Worm (Caenorhabditis elegans) whole organism, late embryonic: Measurements from ENCODE around the gene sru-29.

Source experiments
- C08G9.2 ChIP-seq: sonication (generic microtip); optimal IDR thresholded peaks from 2 replicates; lab custom pipeline; 2016; ENCODE audit warnings: mild to moderate bottlenecking, missing genetic modification characterization, moderate library complexity, missing compliant biosample characterization
- C38D4.7 ChIP-seq: fragments of 200-800 bp; sonication (Bioruptor generic); optimal IDR thresholded peaks from 2 replicates; lab custom pipeline; 2018; ENCODE audit warnings: mild to moderate bottlenecking, missing genetic modification characterization, moderate library complexity, missing compliant biosample characterization
- F13H6.1 ChIP-seq: sonication (generic microtip); optimal IDR thresholded peaks from 2 replicates; lab custom pipeline; 2016; ENCODE audit warnings: missing genetic modification characterization, missing compliant biosample characterization
- T23F11.4 ChIP-seq: fragments of 200-800 bp; sonication (Bioruptor generic); optimal IDR thresholded peaks from 2 replicates; lab custom pipeline; 2018; ENCODE audit warnings: mild to moderate bottlenecking, missing genetic modification characterization, missing compliant biosample characterization
- Y22D7AL.16 ChIP-seq: sonication (generic microtip); optimal IDR thresholded peaks from 2 replicates; lab custom pipeline; 2016; ENCODE audit warnings: missing genetic modification characterization, missing compliant biosample characterization
- ahr-1 ChIP-seq: sonication (generic microtip); optimal IDR thresholded peaks from 2 replicates; lab custom pipeline; 2016; ENCODE audit warnings: missing genetic modification characterization, missing compliant biosample characterization
- ceh-14 ChIP-seq: sonication (generic microtip); optimal IDR thresholded peaks from 2 replicates; lab custom pipeline; 2016; ENCODE audit warnings: missing genotype, missing genetic modification characterization, missing compliant biosample characterization
- ceh-18 ChIP-seq: sonication (generic microtip); optimal IDR thresholded peaks from 2 replicates; lab custom pipeline; 2016; ENCODE audit warnings: missing genetic modification characterization, missing compliant biosample characterization
- ceh-19 ChIP-seq: fragments of 200-800 bp; sonication (Bioruptor generic); optimal IDR thresholded peaks from 2 replicates; lab custom pipeline; 2018; ENCODE audit warnings: mild to moderate bottlenecking, missing genetic modification characterization, missing compliant biosample characterization
- ceh-31 ChIP-seq: sonication (generic microtip); optimal IDR thresholded peaks from 2 replicates; lab custom pipeline; 2016; ENCODE audit warnings: missing genetic modification characterization, missing compliant biosample characterization
- ceh-48 ChIP-seq: sonication (generic microtip); optimal IDR thresholded peaks from 2 replicates; lab custom pipeline; 2016; ENCODE audit warnings: missing genetic modification characterization, inconsistent platforms, missing compliant biosample characterization
- elt-4 ChIP-seq: sonication (generic microtip); optimal IDR thresholded peaks from 2 replicates; lab custom pipeline; 2016; ENCODE audit warnings: missing genetic modification characterization, missing compliant biosample characterization
- fkh-10 ChIP-seq: fragments of 150-350 bp; optimal IDR thresholded peaks from 2 replicates; lab custom pipeline; 2014; ENCODE audit warnings: missing biosample characterization, missing genetic modification reagents, missing genetic modification characterization
- fkh-6 ChIP-seq: sonication (generic microtip); optimal IDR thresholded peaks from 2 replicates; lab custom pipeline; 2016; ENCODE audit warnings: missing genetic modification characterization, missing compliant biosample characterization
- gmeb-2 ChIP-seq: sonication (generic microtip); optimal IDR thresholded peaks from 2 replicates; lab custom pipeline; 2016; ENCODE audit warnings: missing genetic modification characterization, inconsistent platforms, missing compliant biosample characterization
- hlh-13 ChIP-seq: fragments of 200-800 bp; sonication (Bioruptor generic); optimal IDR thresholded peaks from 2 replicates; lab custom pipeline; 2018; ENCODE audit warnings: mild to moderate bottlenecking, missing genetic modification characterization, missing compliant biosample characterization
- hlh-15 ChIP-seq: sonication (generic microtip); optimal IDR thresholded peaks from 2 replicates; lab custom pipeline; 2016; ENCODE audit warnings: missing genetic modification characterization, missing compliant biosample characterization
- hlh-30 ChIP-seq: sonication (generic microtip); optimal IDR thresholded peaks from 2 replicates; lab custom pipeline; 2017; ENCODE audit warnings: antibody characterized with exemption, missing genetic modification characterization, missing compliant biosample characterization; ENCODE audit not compliant: insufficient read depth
- hlh-8 ChIP-seq: sonication (generic microtip); optimal IDR thresholded peaks from 2 replicates; lab custom pipeline; 2016; ENCODE audit warnings: missing genotype, missing genetic modification characterization, missing compliant biosample characterization
- lim-6 ChIP-seq: sonication (generic microtip); optimal IDR thresholded peaks from 2 replicates; lab custom pipeline; 2016; ENCODE audit warnings: missing genetic modification characterization, missing compliant biosample characterization
- mec-3 ChIP-seq: sonication (generic microtip); optimal IDR thresholded peaks from 2 replicates; lab custom pipeline; 2016; ENCODE audit warnings: borderline replicate concordance, missing genetic modification characterization, missing compliant biosample characterization
- nfya-1 ChIP-seq: sonication (generic microtip); optimal IDR thresholded peaks from 2 replicates; lab custom pipeline; 2017; ENCODE audit warnings: missing genetic modification characterization, mild to moderate bottlenecking, missing compliant biosample characterization, antibody characterized with exemption, moderate library complexity
- nhr-232 ChIP-seq: sonication (generic microtip); optimal IDR thresholded peaks from 2 replicates; lab custom pipeline; 2016; ENCODE audit warnings: missing genetic modification characterization, missing compliant biosample characterization
- pag-3 ChIP-seq: sonication (generic microtip); optimal IDR thresholded peaks from 2 replicates; lab custom pipeline; 2016; ENCODE audit warnings: missing compliant biosample characterization, missing genetic modification characterization, borderline replicate concordance
- pax-1 ChIP-seq: fragments of 150-350 bp; optimal IDR thresholded peaks from 2 replicates; lab custom pipeline; 2014; ENCODE audit warnings: missing biosample characterization, missing genetic modification characterization
- pha-2 ChIP-seq: sonication (generic microtip); optimal IDR thresholded peaks from 2 replicates; lab custom pipeline; 2017; ENCODE audit warnings: mild to moderate bottlenecking, missing genetic modification characterization, missing compliant biosample characterization
- pha-4 ChIP-seq: fragments of 150-350 bp; optimal IDR thresholded peaks from 2 replicates; lab custom pipeline; 2018; ENCODE audit warnings: missing biosample characterization, missing genetic modification reagents, missing genetic modification characterization
- pros-1 ChIP-seq: fragments of 150-350 bp; optimal IDR thresholded peaks from 2 replicates; lab custom pipeline; 2014; ENCODE audit warnings: missing biosample characterization, missing genetic modification reagents, missing genetic modification characterization
- ref-2 ChIP-seq: sonication (generic microtip); optimal IDR thresholded peaks from 2 replicates; lab custom pipeline; 2016; ENCODE audit warnings: missing genetic modification characterization, missing compliant biosample characterization
- rnt-1 ChIP-seq: sonication (generic microtip); optimal IDR thresholded peaks from 2 replicates; lab custom pipeline; 2016; ENCODE audit warnings: missing genetic modification characterization, missing compliant biosample characterization
- syd-9 ChIP-seq: sonication (generic microtip); optimal IDR thresholded peaks from 2 replicates; lab custom pipeline; 2016; ENCODE audit warnings: mild to moderate bottlenecking, missing genetic modification characterization, moderate library complexity, missing compliant biosample characterization
- ttx-3 ChIP-seq: sonication (generic microtip); optimal IDR thresholded peaks from 2 replicates; lab custom pipeline; 2016; ENCODE audit warnings: missing genetic modification reagents, missing genetic modification characterization, missing compliant biosample characterization
- unc-42 ChIP-seq: sonication (generic microtip); optimal IDR thresholded peaks from 2 replicates; lab custom pipeline; 2016; ENCODE audit warnings: missing genotype, missing genetic modification characterization, missing compliant biosample characterization
- unc-86 ChIP-seq: sonication (generic microtip); optimal IDR thresholded peaks from 2 replicates; lab custom pipeline; 2016; ENCODE audit warnings: missing genetic modification characterization, missing compliant biosample characterization
- ztf-16 ChIP-seq: sonication (generic microtip); optimal IDR thresholded peaks from 2 replicates; lab custom pipeline; 2017; ENCODE audit warnings: missing genetic modification characterization, missing compliant biosample characterization

sru-29 gene

DNA sequence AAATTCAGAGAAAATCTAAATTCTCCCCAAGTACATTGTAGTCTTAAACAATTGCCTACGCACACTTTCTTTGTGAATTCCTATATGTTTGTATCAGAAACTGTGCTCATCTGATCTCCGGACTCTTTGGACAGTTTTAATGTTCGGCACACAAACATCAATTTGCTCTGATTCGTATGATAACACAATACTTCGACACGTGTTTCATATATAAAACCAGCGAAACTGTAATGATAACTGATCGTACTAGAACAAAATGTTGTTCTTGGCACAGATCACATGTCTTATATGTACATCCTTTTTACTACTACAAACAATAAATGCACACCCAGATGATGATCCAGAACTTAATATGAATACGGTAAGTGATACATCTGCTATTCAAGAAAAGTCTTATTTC lies 19.9 kb upstream of the sru-29 start, which contains the start of gene lipl-2:
Gene lipl-2 (plus strand): TSS at position 236 of the 400 bp plus-strand sequence.
- TF ChIP-seq pros-1 (tag; lab: Kevin White, UChicago) (no peak), syd-9 (tag; lab: Kevin White, UChicago) (no peak), ref-2 (tag; lab: Kevin White, UChicago) (no peak), fkh-10 (GFP tag; lab: Kevin White, UChicago) (no peak), rnt-1 (tag; lab: Kevin White, UChicago) (no peak), unc-42 (tag; lab: Kevin White, UChicago) (no peak), ttx-3 (tag; lab: Kevin White, UChicago) (no peak), nfya-1 (tag; lab: Kevin White, UChicago) (no peak), pax-1 (tag; lab: Kevin White, UChicago) (no peak), hlh-8 (tag; lab: Kevin White, UChicago) (no peak), nhr-232 (no peak), ceh-31 (tag; lab: Kevin White, UChicago) (no peak)
- TF ChIP-seq, all 69 proteins: peak for 0

DNA sequence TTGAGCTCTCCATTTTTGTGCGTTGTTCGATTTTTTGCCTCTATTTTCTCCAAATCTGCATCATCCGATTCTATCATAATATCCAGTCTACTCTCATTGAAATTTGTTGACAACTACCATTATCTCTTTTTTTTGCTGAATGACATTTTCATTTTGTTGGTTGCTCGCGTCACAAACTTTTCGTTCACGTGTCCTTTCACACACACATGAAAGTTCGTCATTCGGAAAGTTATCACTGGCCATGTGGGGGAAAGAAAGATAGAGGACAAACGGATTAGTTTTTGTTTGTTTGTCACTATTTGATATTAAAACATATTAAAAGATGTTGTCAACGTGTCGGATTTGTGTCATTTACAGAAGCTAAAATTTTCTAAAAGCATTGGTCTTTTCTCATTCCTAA lies 16.3 kb upstream of the sru-29 start:
- TF ChIP-seq ceh-19 (GFP tag; lab: Kevin White, UChicago) (no peak), elt-4 (tag; lab: Kevin White, UChicago) (no peak), pha-2 (tag; lab: Kevin White, UChicago) (no peak), pha-4 (tag; lab: Kevin White, UChicago) (no peak), hlh-15 (tag; lab: Kevin White, UChicago) (no peak), ztf-16 (no peak), hlh-13 (GFP tag; lab: Kevin White, UChicago) (no peak), gmeb-2 (no peak), hlh-30 (no peak)

DNA sequence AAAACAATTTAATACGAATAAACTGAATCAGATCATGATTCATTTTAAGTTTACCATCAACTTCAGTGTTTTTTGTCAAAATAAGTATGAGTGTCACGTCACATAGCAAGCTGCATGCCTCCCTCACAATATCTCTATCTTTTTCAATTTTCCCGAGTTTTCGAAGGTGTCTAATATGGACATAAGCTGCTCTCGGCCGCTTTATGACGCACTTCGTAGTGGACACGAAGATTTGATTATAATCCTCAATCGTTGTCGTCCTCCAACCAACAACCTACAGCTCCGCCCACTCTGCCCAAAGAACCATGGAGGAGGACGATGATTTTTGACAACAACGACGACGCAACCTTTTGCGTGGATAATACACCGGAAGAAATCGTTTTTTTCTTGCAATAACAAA lies 15.3 kb upstream of the sru-29 start:
- TF ChIP-seq unc-42 (tag; lab: Kevin White, UChicago) (peak; percentile 37), pha-2 (tag; lab: Kevin White, UChicago) (no peak), ttx-3 (tag; lab: Kevin White, UChicago) (no peak)

DNA sequence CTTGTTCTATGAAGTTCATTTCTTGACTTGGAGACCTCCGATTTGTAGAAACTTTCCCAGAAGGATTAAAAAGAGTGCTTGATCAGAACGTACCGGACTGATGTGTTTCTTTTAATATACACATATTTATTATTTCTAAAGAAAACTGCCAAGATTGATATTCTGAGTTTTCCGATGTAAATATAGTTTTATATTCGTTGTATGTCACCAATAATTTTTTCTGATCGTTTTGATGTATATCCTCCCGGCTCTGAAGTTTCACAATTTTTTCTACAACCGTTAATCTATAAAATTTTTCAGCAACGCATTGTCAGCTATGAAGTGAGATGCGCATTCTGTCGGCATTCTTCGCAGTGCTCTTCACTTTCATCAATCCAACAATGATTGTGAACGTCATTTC lies 14.7 kb upstream of the sru-29 start, which contains the start of gene F46B6.9:
Gene F46B6.9 (plus strand): TSS at position 301 of the 400 bp plus-strand sequence.
- TF ChIP-seq rnt-1 (tag; lab: Kevin White, UChicago) (no peak), F13H6.1 (no peak), hlh-30 (no peak), pag-3 (tag; lab: Kevin White, UChicago) (no peak), C38D4.7 (GFP tag; lab: Kevin White, UChicago) (no peak), ceh-18 (tag; lab: Kevin White, UChicago) (no peak)

DNA sequence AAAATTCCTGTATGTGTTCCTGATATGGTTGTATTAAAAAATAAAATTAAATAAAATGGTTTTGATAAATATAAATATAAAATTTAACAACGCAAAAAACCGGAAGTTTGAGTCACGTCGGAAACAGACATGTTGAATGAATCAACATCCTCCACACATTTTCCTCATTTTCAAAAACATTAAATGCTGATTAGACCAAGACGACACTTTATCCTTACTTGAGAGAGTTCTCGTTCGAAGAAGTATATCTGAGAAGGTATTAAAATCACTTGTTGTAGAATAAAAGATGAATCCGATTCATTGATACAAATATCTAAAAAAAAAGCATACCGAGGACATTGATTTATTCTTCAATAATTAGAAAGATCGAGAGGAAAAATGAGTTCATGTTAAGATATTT lies 13.0 kb upstream of the sru-29 start:
- no peak for TF ChIP-seq hlh-8 (tag; lab: Kevin White, UChicago)
- no peak for TF ChIP-seq hlh-30
- no peak for TF ChIP-seq ceh-48 (tag; lab: Kevin White, UChicago)
- TF ChIP-seq ceh-19 (GFP tag; lab: Kevin White, UChicago): no peak
- TF ChIP-seq C08G9.2: no peak
- TF ChIP-seq C38D4.7 (GFP tag; lab: Kevin White, UChicago): no peak
- no peak for TF ChIP-seq pros-1 (tag; lab: Kevin White, UChicago)
- TF ChIP-seq ahr-1 (tag; lab: Kevin White, UChicago): no peak
- TF ChIP-seq fkh-6 (tag; lab: Kevin White, UChicago): no peak
- no peak for TF ChIP-seq mec-3 (tag; lab: Kevin White, UChicago)
- no peak for TF ChIP-seq hlh-15 (tag; lab: Kevin White, UChicago)
- TF ChIP-seq lim-6 (tag; lab: Kevin White, UChicago): no peak

DNA sequence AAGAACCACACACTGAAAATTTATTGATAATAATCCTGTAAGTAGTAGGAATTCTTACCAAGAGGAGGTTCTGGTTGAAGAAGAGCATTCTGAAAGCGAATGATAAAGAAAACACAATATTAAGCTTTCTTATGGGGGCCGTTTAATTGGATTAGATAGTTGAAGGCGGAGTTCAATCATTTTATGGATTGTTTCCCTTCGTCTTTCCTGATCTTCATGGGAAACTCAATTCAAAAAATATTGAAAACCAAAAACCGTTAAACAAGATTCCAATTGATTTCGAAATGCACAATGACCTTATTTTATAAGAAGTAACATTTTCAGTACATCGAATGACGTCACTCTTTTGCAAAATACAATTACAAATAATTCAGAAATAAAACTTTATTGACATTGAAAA lies 12.2 kb upstream of the sru-29 start, which contains the start of gene F46B6.13:
Gene F46B6.13 (minus strand): TSS at position 101 of the 400 bp plus-strand sequence.
- no peak for TF ChIP-seq T23F11.4 (GFP tag; lab: Kevin White, UChicago)
- TF ChIP-seq ceh-14 (tag; lab: Kevin White, UChicago): no peak
- TF ChIP-seq Y22D7AL.16 (tag; lab: Kevin White, UChicago): no peak
- TF ChIP-seq C38D4.7 (GFP tag; lab: Kevin White, UChicago): no peak
- TF ChIP-seq unc-86: no peak
